Fruit fly (Drosophila melanogaster): ENCODE results near the gene CheA87a.

CheA87a gene

dm6 chr3R:13382656-13383142, 13.3 kb downstream of the CheA87a start (continued):
- TF ChIP-seq sr (GFP tag; IDR thresholded peaks at IDR 0.05): no peak
- no peak for TF ChIP-seq sqz (GFP tag; optimal IDR thresholded peaks at IDR 0.05)
- no peak for TF ChIP-seq yki (optimal IDR thresholded peaks at IDR 0.05)
- TF ChIP-seq CG14014 (GFP tag; IDR thresholded peaks at IDR 0.05): peak; percentile 37; the same call in 1 of the 2 replicates
- TF ChIP-seq ap (GFP tag; IDR thresholded peaks at IDR 0.05): no peak
- no peak for TF ChIP-seq CG8290 (GFP tag; optimal IDR thresholded peaks at IDR 0.05)
- no peak for TF ChIP-seq CG8290 (tag; optimal IDR thresholded peaks at IDR 0.05)
- TF ChIP-seq Hr39 (optimal IDR thresholded peaks at IDR 0.05): no peak
- TF ChIP-seq fd64A (GFP tag; optimal IDR thresholded peaks at IDR 0.05): no peak
- TF ChIP-seq Dref (GFP tag; IDR thresholded peaks at IDR 0.05): no peak
- TF ChIP-seq CG2116 (GFP tag; optimal IDR thresholded peaks at IDR 0.05): no peak
- TF ChIP-seq zen (tag; optimal IDR thresholded peaks at IDR 0.05): no peak
- TF ChIP-seq CG17385 (GFP tag; optimal IDR thresholded peaks at IDR 0.05): peak; percentile 35
- peak; percentile 12 for TF ChIP-seq CG15479 (GFP tag; optimal IDR thresholded peaks at IDR 0.05)
- TF ChIP-seq gfzf (GFP tag; optimal IDR thresholded peaks at IDR 0.05): no peak
- TF ChIP-seq gro (GFP tag; optimal IDR thresholded peaks at IDR 0.05): peak; percentile 61
- no peak for TF ChIP-seq CG11093 (GFP tag; IDR thresholded peaks at IDR 0.05)
- TF ChIP-seq CG11696 (GFP tag; IDR thresholded peaks at IDR 0.05): no peak
- TF ChIP-seq mam (GFP tag; optimal IDR thresholded peaks at IDR 0.05): peak; percentile 46
- peak; percentile 65 for TF ChIP-seq CG6765 (GFP tag; optimal IDR thresholded peaks at IDR 0.05)
- TF ChIP-seq H2.0 (GFP tag; IDR thresholded peaks at IDR 0.05): no peak
- TF ChIP-seq CG30020 (tag; optimal IDR thresholded peaks at IDR 0.05): no peak
- peak; percentile 24 for TF ChIP-seq CG10543 (GFP tag; optimal IDR thresholded peaks at IDR 0.05)
- TF ChIP-seq CG17186 (GFP tag; optimal IDR thresholded peaks at IDR 0.05): no peak
- TF ChIP-seq Ravus (GFP tag; IDR thresholded peaks at IDR 0.05): no peak
- peak; percentile 7 for TF ChIP-seq CG6854 (GFP tag; optimal IDR thresholded peaks at IDR 0.05)
- no peak for TF ChIP-seq CG7556 (GFP tag; optimal IDR thresholded peaks at IDR 0.05)
- no peak for TF ChIP-seq nerfin-2 (GFP tag; IDR thresholded peaks at IDR 0.05; ENCODE audit: partially characterized antibody)
- no peak for TF ChIP-seq CG13894 (tag; optimal IDR thresholded peaks at IDR 0.05)
- TF ChIP-seq CG1602 (GFP tag; optimal IDR thresholded peaks at IDR 0.05): no peak
- TF ChIP-seq hbn (GFP tag; IDR thresholded peaks at IDR 0.05; ENCODE audit: partially characterized antibody): 0 out of 2 replicates have a peak, but pooled peaks have one; percentile 34
- TF ChIP-seq stc (GFP tag; IDR thresholded peaks at IDR 0.05): no peak
- no peak for TF ChIP-seq Poxn (GFP tag; IDR thresholded peaks at IDR 0.05)
- TF ChIP-seq dpn (GFP tag; optimal IDR thresholded peaks at IDR 0.05): peak in 1 of 2 experiments; percentile 22
- no peak for TF ChIP-seq ab (GFP tag; optimal IDR thresholded peaks at IDR 0.05)
- no peak for TF ChIP-seq oc (tag; optimal IDR thresholded peaks at IDR 0.05)
- TF ChIP-seq CG30403 (GFP tag; optimal IDR thresholded peaks at IDR 0.05): peak; percentile 16
- peak; percentile 10 for TF ChIP-seq CG9727 (GFP tag; optimal IDR thresholded peaks at IDR 0.05)
- TF ChIP-seq Trl (optimal IDR thresholded peaks at IDR 0.05): peak; percentile 43 to 62
- TF ChIP-seq Trl (GFP tag; optimal IDR thresholded peaks at IDR 0.05): no peak
- TF ChIP-seq ato (GFP tag; IDR thresholded peaks at IDR 0.05; ENCODE audit: partially characterized antibody): no peak
- no peak for TF ChIP-seq HLH54F (GFP tag; optimal IDR thresholded peaks at IDR 0.05)
- TF ChIP-seq YL-1 (GFP tag; optimal IDR thresholded peaks at IDR 0.05): peak; percentile 93
- TF ChIP-seq Usf (GFP tag; optimal IDR thresholded peaks at IDR 0.05): no peak
- no peak for TF ChIP-seq CG11085 (GFP tag; IDR thresholded peaks at IDR 0.05)
- TF ChIP-seq CG4424 (GFP tag; optimal IDR thresholded peaks at IDR 0.05): no peak
- peak; percentile 15; the same call in 1 of the 2 replicates for TF ChIP-seq amos (GFP tag; IDR thresholded peaks at IDR 0.05; ENCODE audit: partially characterized antibody)
- no peak for TF ChIP-seq TFAM (GFP tag; optimal IDR thresholded peaks at IDR 0.05)
- no peak for TF ChIP-seq Vsx1 (GFP tag; optimal IDR thresholded peaks at IDR 0.05)
- TF ChIP-seq wor (GFP tag; IDR thresholded peaks at IDR 0.05): no peak
- TF ChIP-seq CG12769 (tag; optimal IDR thresholded peaks at IDR 0.05): no peak
- TF ChIP-seq scrt (GFP tag; optimal IDR thresholded peaks at IDR 0.05): no peak
- no peak for TF ChIP-seq B-H2 (GFP tag; optimal IDR thresholded peaks at IDR 0.05)

Measured in whole organism, embryonic.